Fruit fly (Drosophila melanogaster) whole organism, embryonic: Measurements from ENCODE around the gene PIG-Q.

Experiments
- B-H1 ChIP-seq: fragments of 200-800 bp; sonication (Bioruptor generic); IDR thresholded peaks from 3 replicates; pipeline ENCODE4 v1.3.6; 2022; ENCODE audit warnings: missing biosample characterization, missing genetic modification characterization
- Bdp1 ChIP-seq: fragments of 200-800 bp; sonication (Bioruptor generic); optimal IDR thresholded peaks from 3 replicates; lab custom pipeline; 2016; ENCODE audit warnings: missing biosample characterization, missing genetic modification characterization
- CG10209 ChIP-seq: fragments of 200-800 bp; sonication (Bioruptor generic); optimal IDR thresholded peaks from 3 replicates; lab custom pipeline; 2017; ENCODE audit warnings: missing biosample characterization, mild to moderate bottlenecking, missing genetic modification characterization, missing genetic modification reagents
- CG10366 ChIP-seq: fragments of 200-800 bp; sonication (Bioruptor generic); IDR thresholded peaks from 2 replicates; pipeline ENCODE4 v1.3.6; 2022; ENCODE audit warnings: missing biosample characterization, missing genetic modification characterization
- CG10543 ChIP-seq: fragments of 200-800 bp; sonication (Bioruptor generic); optimal IDR thresholded peaks from 3 replicates; lab custom pipeline; 2017; ENCODE audit warnings: missing biosample characterization, mild to moderate bottlenecking, missing genetic modification characterization, moderate library complexity
- CG12236 ChIP-seq: fragments of 200-800 bp; sonication (Bioruptor generic); optimal IDR thresholded peaks from 2 replicates; lab custom pipeline; 2016; ENCODE audit warnings: missing biosample characterization, missing genetic modification characterization
- CG12769 ChIP-seq: fragments of 200-800 bp; sonication (Bioruptor generic); optimal IDR thresholded peaks from 2 replicates; lab custom pipeline; 2019; ENCODE audit warnings: missing biosample characterization, mild to moderate bottlenecking, missing genetic modification characterization, moderate library complexity
- CG12942 ChIP-seq: fragments of 200-800 bp; sonication (Bioruptor generic); optimal IDR thresholded peaks from 3 replicates; lab custom pipeline; 2016; ENCODE audit warnings: missing biosample characterization, missing genetic modification characterization
- CG13894 ChIP-seq: fragments of 200-800 bp; sonication (Bioruptor generic); optimal IDR thresholded peaks from 3 replicates; lab custom pipeline; 2018; ENCODE audit warnings: missing biosample characterization, mild to moderate bottlenecking, missing genetic modification characterization, moderate library complexity
- CG14710 ChIP-seq: fragments of 200-800 bp; sonication (Bioruptor generic); optimal IDR thresholded peaks from 3 replicates; lab custom pipeline; 2019; ENCODE audit warnings: missing biosample characterization, mild to moderate bottlenecking, missing genetic modification characterization, moderate library complexity
- CG15696 ChIP-seq: fragments of 200-800 bp; sonication (Bioruptor generic); optimal IDR thresholded peaks from 2 replicates; lab custom pipeline; 2019; ENCODE audit warnings: missing biosample characterization, mild to moderate bottlenecking, missing genetic modification characterization, moderate library complexity
- CG16779 ChIP-seq: fragments of 200-800 bp; sonication (Bioruptor generic); IDR thresholded peaks from 2 replicates; pipeline ENCODE4 v1.3.6; 2022; ENCODE audit warnings: missing biosample characterization, missing genetic modification characterization
- CG17568 ChIP-seq: fragments of 200-800 bp; sonication (Bioruptor generic); optimal IDR thresholded peaks from 2 replicates; lab custom pipeline; 2018; ENCODE audit warnings: missing biosample characterization, mild to moderate bottlenecking, missing genetic modification characterization, moderate library complexity
- CG17612 ChIP-seq: fragments of 200-800 bp; sonication (Bioruptor generic); IDR thresholded peaks from 2 replicates; pipeline ENCODE4 v1.3.6; 2022; ENCODE audit warnings: missing biosample characterization, missing genetic modification characterization
- CG17912 ChIP-seq: fragments of 200-800 bp; sonication (Bioruptor generic); optimal IDR thresholded peaks from 2 replicates; lab custom pipeline; 2018; ENCODE audit warnings: missing biosample characterization, mild to moderate bottlenecking, missing genetic modification characterization
- CG34376 ChIP-seq: fragments of 200-800 bp; sonication (Bioruptor generic); optimal IDR thresholded peaks from 2 replicates; lab custom pipeline; 2018; ENCODE audit warnings: missing biosample characterization, mild to moderate bottlenecking, missing genetic modification characterization
- CG6254 ChIP-seq: fragments of 200-800 bp; sonication (Bioruptor generic); optimal IDR thresholded peaks from 3 replicates; lab custom pipeline; 2017; ENCODE audit warnings: mild to moderate bottlenecking, missing biosample characterization, missing genetic modification reagents, missing genetic modification characterization
- CG6654 ChIP-seq: fragments of 200-800 bp; sonication (Bioruptor generic); optimal IDR thresholded peaks from 2 replicates; lab custom pipeline; 2017; ENCODE audit warnings: missing biosample characterization, mild to moderate bottlenecking, missing genetic modification characterization
- CG6765 ChIP-seq: fragments of 200-800 bp; sonication (Bioruptor generic); optimal IDR thresholded peaks from 3 replicates; lab custom pipeline; 2017; ENCODE audit warnings: missing biosample characterization, mild to moderate bottlenecking, missing genetic modification characterization
- CG7839 ChIP-seq: fragments of 200-800 bp; sonication (Bioruptor generic); optimal IDR thresholded peaks from 3 replicates; lab custom pipeline; 2018; ENCODE audit warnings: missing biosample characterization, mild to moderate bottlenecking, missing genetic modification characterization, moderate library complexity
- D ChIP-seq, 2 experiments: fragments of 200-800 bp in 1 of 2; fragments of >200 bp in 1 of 2; sonication (Bioruptor generic) in 1 of 2; optimal IDR thresholded peaks; 2 replicates in 1 of 2; 3 replicates in 1 of 2; lab custom pipeline; 2017; ENCODE audit warnings: mild to moderate bottlenecking in 1 of 2, missing biosample characterization in 1 of 2, missing genetic modification characterization in 1 of 2, missing genetic modification reagents in 1 of 2
- D19B ChIP-seq: fragments of 200-800 bp; sonication (Bioruptor generic); optimal IDR thresholded peaks from 2 replicates; lab custom pipeline; 2017; ENCODE audit warnings: missing biosample characterization, mild to moderate bottlenecking, missing genetic modification characterization
- Doc2 ChIP-seq: fragments of 200-800 bp; sonication (Bioruptor generic); IDR thresholded peaks from 2 replicates; pipeline ENCODE4 v1.3.6; 2022; ENCODE audit warnings: missing biosample characterization, missing genetic modification characterization
- Elba2 ChIP-seq: fragments of 200-800 bp; sonication (Bioruptor generic); optimal IDR thresholded peaks from 3 replicates; lab custom pipeline; 2016; ENCODE audit warnings: missing biosample characterization, missing genetic modification characterization
- HLH54F ChIP-seq: fragments of 200-800 bp; sonication (Bioruptor generic); optimal IDR thresholded peaks from 3 replicates; lab custom pipeline; 2016; ENCODE audit warnings: missing biosample characterization, missing genetic modification characterization
- Hmx ChIP-seq: fragments of 200-800 bp; sonication (Bioruptor generic); optimal IDR thresholded peaks from 2 replicates; lab custom pipeline; 2016; ENCODE audit warnings: missing biosample characterization, missing genetic modification characterization
- Hr3 ChIP-seq: fragments of 200-800 bp; sonication (Bioruptor generic); optimal IDR thresholded peaks from 3 replicates; lab custom pipeline; 2016; ENCODE audit warnings: missing biosample characterization, missing genetic modification characterization
- Jarid2 ChIP-seq: fragments of 200-800 bp; sonication (Bioruptor generic); optimal IDR thresholded peaks from 3 replicates; lab custom pipeline; 2017; ENCODE audit warnings: mild to moderate bottlenecking, missing biosample characterization, missing genetic modification reagents, missing genetic modification characterization
- NC2α ChIP-seq: fragments of 200-800 bp; sonication (Bioruptor generic); optimal IDR thresholded peaks from 2 replicates; lab custom pipeline; 2016; ENCODE audit warnings: missing biosample characterization, missing genetic modification characterization
- NK7.1 ChIP-seq: fragments of 200-800 bp; sonication (Bioruptor generic); optimal IDR thresholded peaks from 3 replicates; lab custom pipeline; 2016; ENCODE audit warnings: missing biosample characterization, missing genetic modification characterization
- Pdp1 ChIP-seq, 2 experiments: fragments of 200-800 bp; sonication (Bioruptor generic); optimal IDR thresholded peaks; 3 replicates each; lab custom pipeline; 2016; ENCODE audit warnings: missing biosample characterization in 2 of 2, missing genetic modification characterization in 2 of 2, mild to moderate bottlenecking in 1 of 2, moderate library complexity in 1 of 2
- Sox100B ChIP-seq: fragments of 200-800 bp; sonication (Bioruptor generic); optimal IDR thresholded peaks from 3 replicates; lab custom pipeline; 2018; ENCODE audit warnings: missing biosample characterization, mild to moderate bottlenecking, missing genetic modification characterization
- Xbp1 ChIP-seq: fragments of 200-800 bp; sonication (Bioruptor generic); optimal IDR thresholded peaks from 3 replicates; lab custom pipeline; 2016; ENCODE audit warnings: missing biosample characterization, mild to moderate bottlenecking, missing genetic modification characterization
- ato ChIP-seq: fragments of 200-800 bp; sonication (Bioruptor generic); IDR thresholded peaks from 2 replicates; pipeline ENCODE4 v1.3.6; 2022; ENCODE audit warnings: missing biosample characterization, missing genetic modification characterization; ENCODE audit not compliant: partially characterized antibody
- cad ChIP-seq: fragments of >200 bp; optimal IDR thresholded peaks from 2 replicates; lab custom pipeline; 2017; ENCODE audit warnings: missing biosample characterization, missing genetic modification characterization
- corto ChIP-seq: fragments of 200-800 bp; sonication (Bioruptor generic); optimal IDR thresholded peaks from 2 replicates; lab custom pipeline; 2016; ENCODE audit warnings: missing biosample characterization, mild to moderate bottlenecking, missing genetic modification characterization, moderate library complexity
- cwo ChIP-seq: fragments of 200-800 bp; sonication (Bioruptor generic); optimal IDR thresholded peaks from 3 replicates; lab custom pipeline; 2017; ENCODE audit warnings: missing biosample characterization, missing genetic modification characterization, mild to moderate bottlenecking, moderate library complexity, missing genetic modification reagents
- dmrt99B ChIP-seq: fragments of 200-800 bp; sonication (Bioruptor generic); optimal IDR thresholded peaks from 2 replicates; lab custom pipeline; 2018; ENCODE audit warnings: missing biosample characterization, mild to moderate bottlenecking, missing genetic modification characterization, moderate library complexity
- ewg ChIP-seq: fragments of 200-800 bp; sonication (Bioruptor generic); optimal IDR thresholded peaks from 3 replicates; lab custom pipeline; 2017; ENCODE audit warnings: mild to moderate bottlenecking, missing biosample characterization, missing genetic modification reagents, missing genetic modification characterization
- gsb-n ChIP-seq: fragments of 200-800 bp; sonication (Bioruptor generic); optimal IDR thresholded peaks from 3 replicates; lab custom pipeline; 2018; ENCODE audit warnings: missing biosample characterization, mild to moderate bottlenecking, missing genetic modification characterization
- h ChIP-seq: fragments of >200 bp; optimal IDR thresholded peaks from 2 replicates; lab custom pipeline; 2017
- knrl ChIP-seq: fragments of 200-800 bp; sonication (Bioruptor generic); IDR thresholded peaks from 3 replicates; pipeline ENCODE4 v1.3.6; 2022; ENCODE audit warnings: missing biosample characterization, missing genetic modification characterization; ENCODE audit not compliant: partially characterized antibody
- lab ChIP-seq: fragments of 200-800 bp; sonication (Bioruptor generic); optimal IDR thresholded peaks from 3 replicates; lab custom pipeline; 2017; ENCODE audit warnings: missing biosample characterization, missing genetic modification characterization, mild to moderate bottlenecking, moderate library complexity, missing genetic modification reagents
- lbe ChIP-seq: fragments of 200-800 bp; sonication (Bioruptor generic); optimal IDR thresholded peaks from 2 replicates; lab custom pipeline; 2016; ENCODE audit warnings: missing biosample characterization, mild to moderate bottlenecking, missing genetic modification characterization
- sima ChIP-seq: fragments of 200-800 bp; sonication (Bioruptor generic); optimal IDR thresholded peaks from 2 replicates; lab custom pipeline; 2016; ENCODE audit warnings: missing biosample characterization, missing genetic modification characterization
- tna ChIP-seq: fragments of 200-800 bp; sonication (Bioruptor generic); IDR thresholded peaks from 2 replicates; pipeline ENCODE4 v1.3.6; 2022; ENCODE audit warnings: missing biosample characterization, missing genetic modification characterization; ENCODE audit not compliant: partially characterized antibody
- twi ChIP-seq: fragments of 200-800 bp; optimal IDR thresholded peaks from 2 replicates; lab custom pipeline; 2019; ENCODE audit warnings: missing biosample characterization, mild to moderate bottlenecking, missing genetic modification characterization, moderate library complexity
- vvl ChIP-seq: fragments of 200-800 bp; sonication (Bioruptor generic); IDR thresholded peaks from 2 replicates; pipeline ENCODE4 v1.3.6; 2022; ENCODE audit warnings: missing biosample characterization, missing genetic modification characterization
- zfh2 ChIP-seq: fragments of 200-800 bp; sonication (Bioruptor generic); optimal IDR thresholded peaks from 2 replicates; lab custom pipeline; 2016; ENCODE audit warnings: missing biosample characterization, missing genetic modification characterization

Gene PIG-Q

DNA sequence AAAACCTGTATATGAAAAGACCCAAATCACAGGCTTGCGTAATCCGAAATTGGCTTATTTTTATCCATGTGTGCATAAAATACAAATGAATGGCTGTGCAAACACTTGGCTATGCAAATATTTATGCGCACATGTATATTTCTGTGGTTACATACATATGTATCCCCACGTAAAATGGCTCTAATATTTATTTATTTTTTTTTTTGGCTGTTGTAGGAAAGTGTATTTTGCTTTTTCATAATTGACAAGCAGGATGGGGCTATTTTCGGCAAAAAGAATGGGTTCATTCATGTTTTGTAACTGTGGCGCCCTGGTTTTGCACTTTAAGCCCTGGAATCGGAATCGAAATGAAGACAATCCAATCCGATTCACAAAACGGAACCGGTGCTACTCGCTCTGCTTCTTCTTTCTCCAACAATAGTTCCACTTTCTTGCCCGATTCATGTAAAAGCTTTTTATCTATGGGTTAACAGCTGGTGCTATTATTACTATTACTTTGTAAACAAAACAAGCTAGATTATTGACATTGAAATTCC lies 23.8 kb upstream of the PIG-Q start (continued):
- peak; percentile 46 for TF ChIP-seq CG12942 (GFP tag; lab: Kevin White, UChicago)
- TF ChIP-seq ato (GFP tag; lab: Robert Waterston, UW): no peak
- TF ChIP-seq B-H1 (GFP tag; lab: Robert Waterston, UW): peak; percentile 75; the same call in 2 of the 3 replicates
- TF ChIP-seq Doc2 (GFP tag; lab: Robert Waterston, UW): no peak
- TF ChIP-seq NK7.1 (GFP tag; lab: Kevin White, UChicago): peak; percentile 22
- peak; percentile 78 for TF ChIP-seq CG13894
- TF ChIP-seq CG7839 (tag; lab: Kevin White, UChicago): peak; percentile 74
- TF ChIP-seq zfh2: peak; percentile 77
- peak; percentile 34 for TF ChIP-seq CG14710 (tag; lab: Kevin White, UChicago)
- peak; percentile 32 for TF ChIP-seq lbe (GFP tag; lab: Kevin White, UChicago)
- no peak for TF ChIP-seq gsb-n (tag; lab: Kevin White, UChicago)
- peak; percentile 52 for TF ChIP-seq Hr3 (GFP tag; lab: Kevin White, UChicago)
- TF ChIP-seq Elba2: no peak
- TF ChIP-seq lab (GFP tag; lab: Kevin White, UChicago): peak; percentile 84
- TF ChIP-seq Hmx (GFP tag; lab: Kevin White, UChicago): peak; percentile 65
- peak; percentile 42 for TF ChIP-seq CG6254 (GFP tag; lab: Kevin White, UChicago)
- peak; percentile 47 for TF ChIP-seq Sox100B (GFP tag; lab: Kevin White, UChicago)
- peak; percentile 34 for TF ChIP-seq Bdp1 (GFP tag; lab: Kevin White, UChicago)
- TF ChIP-seq CG10543 (GFP tag; lab: Kevin White, UChicago): peak; percentile 79
- TF ChIP-seq dmrt99B (tag; lab: Kevin White, UChicago): peak; percentile 73
- TF ChIP-seq CG12236 (GFP tag; lab: Kevin White, UChicago): peak; percentile 42
- TF ChIP-seq CG6765: peak; percentile 74
- peak; percentile 59 for TF ChIP-seq cwo
- TF ChIP-seq CG17612 (GFP tag; lab: Robert Waterston, UW): peak; percentile 45; the same call in 1 of the 2 replicates
- TF ChIP-seq NC2α (GFP tag; lab: Kevin White, UChicago): no peak
- TF ChIP-seq ewg (GFP tag; lab: Kevin White, UChicago): peak; percentile 40
- TF ChIP-seq twi (tag; lab: Kevin White, UChicago): no peak
- TF ChIP-seq vvl (GFP tag; lab: Robert Waterston, UW): peak; percentile 90
- peak; percentile 66 for TF ChIP-seq CG10209
- TF ChIP-seq CG17568 (GFP tag; lab: Kevin White, UChicago): peak; percentile 62
- TF ChIP-seq D (optimal IDR thresholded peaks at IDR 0.05; lab: Kevin White, UChicago): no peak
- peak; percentile 40 for TF ChIP-seq D (GFP tag; optimal IDR thresholded peaks at IDR 0.05; lab: Kevin White, UChicago)
- peak; percentile 62 for TF ChIP-seq CG10366
- TF ChIP-seq CG16779 (GFP tag; lab: Robert Waterston, UW): peak; percentile 73
- peak; percentile 51 for TF ChIP-seq CG12769
- no peak for TF ChIP-seq cad (GFP tag; lab: Kevin White, UChicago)
- TF ChIP-seq h: no peak
- TF ChIP-seq Pdp1 (GFP tag; optimal IDR thresholded peaks at IDR 0.05; lab: Kevin White, UChicago): peak; percentile 76 to 84
- TF ChIP-seq corto (GFP tag; lab: Kevin White, UChicago): no peak
- peak; percentile 21 for TF ChIP-seq CG15696 (tag; lab: Kevin White, UChicago)
- TF ChIP-seq tna (GFP tag; lab: Robert Waterston, UW): peak; percentile 14; the same call in 1 of the 2 replicates
- TF ChIP-seq CG6654: peak; percentile 46
- no peak for TF ChIP-seq CG17912
- TF ChIP-seq Jarid2 (GFP tag; lab: Kevin White, UChicago): no peak
- TF ChIP-seq sima (GFP tag; lab: Kevin White, UChicago): peak; percentile 39
- 0 out of 3 replicates have a peak, but pooled peaks have one; percentile 35 for TF ChIP-seq knrl
- TF ChIP-seq Xbp1 (GFP tag; lab: Kevin White, UChicago): peak; percentile 79
- TF ChIP-seq D19B: peak; percentile 41
- peak; percentile 60 for TF ChIP-seq CG34376 (GFP tag; lab: Kevin White, UChicago)
- TF ChIP-seq HLH54F: peak; percentile 76
